Fruit fly (Drosophila melanogaster) whole organism, embryonic: ENCODE measurements around the gene fbl.

Experiments used
- Blimp-1 ChIP-seq: fragments of 200-800 bp; sonication (Bioruptor generic); optimal IDR thresholded peaks from 3 replicates; lab custom pipeline; 2018; ENCODE audit warnings: missing biosample characterization, missing genetic modification characterization, mild to moderate bottlenecking, moderate library complexity, missing genetic modification reagents
- CG10267 ChIP-seq: fragments of 200-800 bp; sonication (Bioruptor generic); optimal IDR thresholded peaks from 2 replicates; lab custom pipeline; 2018; ENCODE audit warnings: missing biosample characterization, mild to moderate bottlenecking, missing genetic modification characterization, moderate library complexity
- CG10431 ChIP-seq: fragments of 200-800 bp; sonication (Bioruptor generic); optimal IDR thresholded peaks from 3 replicates; lab custom pipeline; 2018; ENCODE audit warnings: missing biosample characterization, mild to moderate bottlenecking, missing genetic modification characterization
- CG13287 ChIP-seq: fragments of 200-800 bp; sonication (Bioruptor generic); IDR thresholded peaks from 2 replicates; pipeline ENCODE4 v1.3.6; 2022; ENCODE audit warnings: missing biosample characterization, missing genetic modification characterization; ENCODE audit not compliant: partially characterized antibody
- CG15514 ChIP-seq: fragments of 200-800 bp; sonication (Bioruptor generic); optimal IDR thresholded peaks from 3 replicates; lab custom pipeline; 2017; ENCODE audit warnings: missing biosample characterization, missing genetic modification characterization, mild to moderate bottlenecking, moderate library complexity, missing genetic modification reagents
- CG18262 ChIP-seq: fragments of 200-800 bp; optimal IDR thresholded peaks from 3 replicates; lab custom pipeline; 2019; ENCODE audit warnings: missing biosample characterization, mild to moderate bottlenecking, missing genetic modification characterization, moderate library complexity
- CG31441 ChIP-seq: fragments of 200-800 bp; sonication (Bioruptor generic); IDR thresholded peaks from 2 replicates; pipeline ENCODE4 v1.3.6; 2022; ENCODE audit warnings: missing biosample characterization, missing genetic modification characterization
- CG4282 ChIP-seq: fragments of 200-800 bp; sonication (Bioruptor generic); optimal IDR thresholded peaks from 2 replicates; lab custom pipeline; 2016; ENCODE audit warnings: missing biosample characterization, missing genetic modification characterization
- CG43689 ChIP-seq: fragments of 200-800 bp; sonication (Bioruptor generic); IDR thresholded peaks from 2 replicates; pipeline ENCODE4 v1.3.6; 2022; ENCODE audit warnings: missing biosample characterization, missing genetic modification characterization
- CG6654 ChIP-seq: fragments of 200-800 bp; sonication (Bioruptor generic); optimal IDR thresholded peaks from 2 replicates; lab custom pipeline; 2017; ENCODE audit warnings: missing biosample characterization, mild to moderate bottlenecking, missing genetic modification characterization
- CG8290 ChIP-seq, 3 experiments: fragments of 200-800 bp; sonication (Bioruptor generic); optimal IDR thresholded peaks; 2 replicates each; lab custom pipeline; 2016 to 2019; ENCODE audit warnings: missing biosample characterization in 3 of 3, missing genetic modification characterization in 3 of 3, mild to moderate bottlenecking in 2 of 3, moderate library complexity in 1 of 3
- CG9437 ChIP-seq: fragments of 200-800 bp; sonication (Bioruptor generic); optimal IDR thresholded peaks from 2 replicates; lab custom pipeline; 2018; ENCODE audit warnings: missing biosample characterization, mild to moderate bottlenecking, missing genetic modification characterization
- CG9609 ChIP-seq: fragments of 200-800 bp; sonication (Bioruptor generic); optimal IDR thresholded peaks from 3 replicates; lab custom pipeline; 2016; ENCODE audit warnings: missing biosample characterization, missing genetic modification characterization
- CG9727 ChIP-seq: fragments of 200-800 bp; sonication (Bioruptor generic); optimal IDR thresholded peaks from 3 replicates; lab custom pipeline; 2017; ENCODE audit warnings: missing biosample characterization, mild to moderate bottlenecking, missing genetic modification characterization
- CG9797 ChIP-seq: fragments of 200-800 bp; sonication (Bioruptor generic); optimal IDR thresholded peaks from 3 replicates; lab custom pipeline; 2018; ENCODE audit warnings: missing biosample characterization, mild to moderate bottlenecking, missing genetic modification characterization
- Elba2 ChIP-seq: fragments of 200-800 bp; sonication (Bioruptor generic); optimal IDR thresholded peaks from 3 replicates; lab custom pipeline; 2016; ENCODE audit warnings: missing biosample characterization, missing genetic modification characterization
- Fer1 ChIP-seq: fragments of 200-800 bp; sonication (Bioruptor generic); optimal IDR thresholded peaks from 2 replicates; lab custom pipeline; 2017; ENCODE audit warnings: missing biosample characterization, mild to moderate bottlenecking, missing genetic modification characterization
- HLH3B ChIP-seq: fragments of 200-800 bp; sonication (Bioruptor generic); IDR thresholded peaks from 2 replicates; pipeline ENCODE4 v1.3.6; 2022; ENCODE audit warnings: missing biosample characterization, missing genetic modification characterization
- Mes4 ChIP-seq: fragments of 200-800 bp; sonication (Bioruptor generic); optimal IDR thresholded peaks from 2 replicates; lab custom pipeline; 2016; ENCODE audit warnings: missing biosample characterization, missing genetic modification characterization
- NC2α ChIP-seq: fragments of 200-800 bp; sonication (Bioruptor generic); optimal IDR thresholded peaks from 2 replicates; lab custom pipeline; 2016; ENCODE audit warnings: missing biosample characterization, missing genetic modification characterization
- Side ChIP-seq: fragments of 200-800 bp; sonication (Bioruptor generic); optimal IDR thresholded peaks from 2 replicates; lab custom pipeline; 2016; ENCODE audit warnings: missing biosample characterization, missing genetic modification characterization
- Sry-δ ChIP-seq: fragments of 200-800 bp; sonication (Bioruptor generic); optimal IDR thresholded peaks from 2 replicates; lab custom pipeline; 2016; ENCODE audit warnings: missing biosample characterization, missing genetic modification characterization
- Stat92E ChIP-seq, 3 experiments: fragments of >200 bp in 2 of 3; fragments of 200-800 bp in 1 of 3; sonication (Bioruptor generic) in 1 of 3; optimal IDR thresholded peaks; 2 replicates each; lab custom pipeline; 2017 to 2019; ENCODE audit warnings: missing biosample characterization in 3 of 3, missing genetic modification characterization in 3 of 3, mild to moderate bottlenecking in 1 of 3, moderate library complexity in 1 of 3
- aop ChIP-seq: fragments of 200-800 bp; sonication (Bioruptor generic); IDR thresholded peaks from 2 replicates; pipeline ENCODE4 v1.3.6; 2022; ENCODE audit warnings: missing biosample characterization, missing genetic modification characterization
- ato ChIP-seq: fragments of 200-800 bp; sonication (Bioruptor generic); IDR thresholded peaks from 2 replicates; pipeline ENCODE4 v1.3.6; 2022; ENCODE audit warnings: missing biosample characterization, missing genetic modification characterization; ENCODE audit not compliant: partially characterized antibody
- bigmax ChIP-seq: fragments of 200-800 bp; sonication (Bioruptor generic); optimal IDR thresholded peaks from 2 replicates; lab custom pipeline; 2018; ENCODE audit warnings: missing biosample characterization, mild to moderate bottlenecking, missing genetic modification characterization
- cad ChIP-seq: fragments of >200 bp; optimal IDR thresholded peaks from 2 replicates; lab custom pipeline; 2017; ENCODE audit warnings: missing biosample characterization, missing genetic modification characterization
- cwo ChIP-seq: fragments of 200-800 bp; sonication (Bioruptor generic); optimal IDR thresholded peaks from 3 replicates; lab custom pipeline; 2017; ENCODE audit warnings: missing biosample characterization, missing genetic modification characterization, mild to moderate bottlenecking, moderate library complexity, missing genetic modification reagents
- ewg ChIP-seq: fragments of 200-800 bp; sonication (Bioruptor generic); optimal IDR thresholded peaks from 3 replicates; lab custom pipeline; 2017; ENCODE audit warnings: mild to moderate bottlenecking, missing biosample characterization, missing genetic modification reagents, missing genetic modification characterization
- eyg ChIP-seq: fragments of 200-800 bp; sonication (Bioruptor generic); optimal IDR thresholded peaks from 3 replicates; lab custom pipeline; 2016; ENCODE audit warnings: missing biosample characterization, missing genetic modification characterization
- fd64A ChIP-seq: fragments of 200-800 bp; sonication (Bioruptor generic); optimal IDR thresholded peaks from 3 replicates; lab custom pipeline; 2018; ENCODE audit warnings: missing biosample characterization, mild to moderate bottlenecking, missing genetic modification characterization
- ftz-f1 ChIP-seq: fragments of 200-800 bp; sonication (Bioruptor generic); optimal IDR thresholded peaks from 2 replicates; lab custom pipeline; 2016; ENCODE audit warnings: missing biosample characterization, missing genetic modification characterization
- gcm2 ChIP-seq: fragments of 200-800 bp; sonication (Bioruptor generic); optimal IDR thresholded peaks from 2 replicates; lab custom pipeline; 2016; ENCODE audit warnings: missing biosample characterization, missing genetic modification characterization
- h ChIP-seq: fragments of >200 bp; optimal IDR thresholded peaks from 2 replicates; lab custom pipeline; 2017
- hbn ChIP-seq: fragments of 200-800 bp; sonication (Bioruptor generic); IDR thresholded peaks from 2 replicates; pipeline ENCODE4 v1.3.6; 2022; ENCODE audit warnings: missing biosample characterization, missing genetic modification characterization; ENCODE audit not compliant: partially characterized antibody
- hth ChIP-seq: fragments of >200 bp; optimal IDR thresholded peaks from 2 replicates; lab custom pipeline; 2017; ENCODE audit warnings: inconsistent platforms
- insv ChIP-seq, 2 experiments: fragments of 200-800 bp; sonication (Bioruptor generic); optimal IDR thresholded peaks; 3 replicates each; lab custom pipeline; 2016 to 2018; ENCODE audit warnings: missing biosample characterization in 2 of 2, missing genetic modification characterization in 2 of 2
- lab ChIP-seq: fragments of 200-800 bp; sonication (Bioruptor generic); optimal IDR thresholded peaks from 3 replicates; lab custom pipeline; 2017; ENCODE audit warnings: missing biosample characterization, missing genetic modification characterization, mild to moderate bottlenecking, moderate library complexity, missing genetic modification reagents
- nom ChIP-seq: fragments of 200-800 bp; sonication (Bioruptor generic); optimal IDR thresholded peaks from 2 replicates; lab custom pipeline; 2017; ENCODE audit warnings: missing biosample characterization, missing genetic modification characterization, mild to moderate bottlenecking, moderate library complexity, missing genetic modification reagents
- p53 ChIP-seq: fragments of 200-800 bp; sonication (Bioruptor generic); optimal IDR thresholded peaks from 2 replicates; lab custom pipeline; 2016; ENCODE audit warnings: missing biosample characterization, missing genetic modification characterization
- phol ChIP-seq: fragments of 200-800 bp; sonication (Bioruptor generic); optimal IDR thresholded peaks from 3 replicates; lab custom pipeline; 2018; ENCODE audit warnings: missing biosample characterization, mild to moderate bottlenecking, missing genetic modification characterization, moderate library complexity
- psq ChIP-seq: fragments of 200-800 bp; sonication (Bioruptor generic); optimal IDR thresholded peaks from 2 replicates; lab custom pipeline; 2017; ENCODE audit warnings: missing biosample characterization, missing genetic modification characterization
- seq ChIP-seq: fragments of 200-800 bp; sonication (Bioruptor generic); IDR thresholded peaks from 2 replicates; pipeline ENCODE4 v1.3.6; 2022; ENCODE audit warnings: missing biosample characterization, missing genetic modification characterization
- shn ChIP-seq: fragments of 200-800 bp; sonication (Bioruptor generic); optimal IDR thresholded peaks from 3 replicates; lab custom pipeline; 2016; ENCODE audit warnings: missing biosample characterization, missing genetic modification characterization
- slou ChIP-seq: fragments of 200-800 bp; sonication (Bioruptor generic); optimal IDR thresholded peaks from 3 replicates; lab custom pipeline; 2016; ENCODE audit warnings: missing biosample characterization, missing genetic modification characterization
- sqz ChIP-seq: fragments of 200-800 bp; sonication (Bioruptor generic); optimal IDR thresholded peaks from 3 replicates; lab custom pipeline; 2018; ENCODE audit warnings: missing biosample characterization, mild to moderate bottlenecking, missing genetic modification characterization
- stwl ChIP-seq: fragments of 200-800 bp; sonication (Bioruptor generic); optimal IDR thresholded peaks from 3 replicates; lab custom pipeline; 2018; ENCODE audit warnings: missing biosample characterization, mild to moderate bottlenecking, missing genetic modification characterization, moderate library complexity
- zen ChIP-seq: fragments of 200-800 bp; sonication (Bioruptor generic); optimal IDR thresholded peaks from 3 replicates; lab custom pipeline; 2018; ENCODE audit warnings: missing biosample characterization, mild to moderate bottlenecking, missing genetic modification characterization, moderate library complexity

fbl gene

dm6 chr3L:20430182-20430581 lies 46.0 kb downstream of the fbl start, which contains the start of gene CG5262 (continued):
- TF ChIP-seq HLH3B (GFP tag; lab: Robert Waterston, UW) (no peak), nom (peak; percentile 60), gcm2 (GFP tag; lab: Kevin White, UChicago) (no peak), Elba2 (GFP tag; lab: Kevin White, UChicago) (peak; percentile 82), Mes4 (GFP tag; lab: Kevin White, UChicago) (no peak), Blimp-1 (GFP tag; lab: Kevin White, UChicago) (no peak), CG10431 (GFP tag; lab: Kevin White, UChicago) (no peak), CG10267 (tag; lab: Kevin White, UChicago) (peak; percentile 44), CG31441 (GFP tag; lab: Robert Waterston, UW) (no peak), cwo (GFP tag; lab: Kevin White, UChicago) (no peak), CG9727 (no peak), h (no peak), seq (GFP tag; lab: Robert Waterston, UW) (no peak), p53 (GFP tag; lab: Kevin White, UChicago) (no peak), Stat92E (GFP tag; optimal IDR thresholded peaks at IDR 0.05; lab: Kevin White, UChicago) (peak in 1 of 3 experiments; percentile 22), aop (no peak), NC2α (no peak), CG13287 (peak; percentile 45; the same call in 1 of the 2 replicates), fd64A (no peak), Fer1 (GFP tag; lab: Kevin White, UChicago) (no peak), phol (tag; lab: Kevin White, UChicago) (no peak), CG18262 (tag; lab: Kevin White, UChicago) (no peak), psq (GFP tag; lab: Kevin White, UChicago) (no peak), bigmax (GFP tag; lab: Kevin White, UChicago) (no peak), CG43689 (GFP tag; lab: Robert Waterston, UW) (no peak), eyg (GFP tag; lab: Kevin White, UChicago) (no peak), insv (GFP tag; optimal IDR thresholded peaks at IDR 0.05; lab: Kevin White, UChicago) (no peak), lab (GFP tag; lab: Kevin White, UChicago) (no peak), CG4282 (GFP tag; lab: Kevin White, UChicago) (no peak), hbn (GFP tag; lab: Robert Waterston, UW) (peak; percentile 15; the same call in 1 of the 2 replicates), CG9437 (GFP tag; lab: Kevin White, UChicago) (no peak), shn (GFP tag; lab: Kevin White, UChicago) (no peak), CG9797 (GFP tag; lab: Kevin White, UChicago) (peak; percentile 75), ftz-f1 (GFP tag; lab: Kevin White, UChicago) (no peak), CG15514 (GFP tag; lab: Kevin White, UChicago) (peak; percentile 44), CG9609 (GFP tag; lab: Kevin White, UChicago) (no peak), ato (GFP tag; lab: Robert Waterston, UW) (no peak), stwl (tag; lab: Kevin White, UChicago) (peak; percentile 79), Sry-δ (GFP tag; lab: Kevin White, UChicago) (peak; percentile 57), CG8290 (GFP tag; optimal IDR thresholded peaks at IDR 0.05; lab: Kevin White, UChicago) (no peak), CG8290 (tag; optimal IDR thresholded peaks at IDR 0.05; lab: Kevin White, UChicago) (no peak), cad (no peak), zen (peak; percentile 19), hth (lab: Kevin White, UChicago) (no peak), CG6654 (GFP tag; lab: Kevin White, UChicago) (no peak), ewg (GFP tag; lab: Kevin White, UChicago) (no peak), Side (GFP tag; lab: Kevin White, UChicago) (no peak), sqz (no peak), slou (no peak)
